Fruit fly (Drosophila melanogaster) whole organism, adult: ENCODE measurements around the gene Sema1a.

ENCODE experiments used
- CG11617 ChIP-seq: fragments of 200-800 bp; sonication (Bioruptor generic); optimal IDR thresholded peaks from 2 replicates; lab custom pipeline; 2017; ENCODE audit warnings: mild to moderate bottlenecking, missing biosample characterization, missing genetic modification reagents, missing genetic modification characterization
- CG12768 ChIP-seq: fragments of 200-800 bp; sonication (Bioruptor generic); optimal IDR thresholded peaks from 2 replicates; lab custom pipeline; 2017; ENCODE audit warnings: missing biosample characterization, missing genetic modification characterization, mild to moderate bottlenecking, moderate library complexity, missing genetic modification reagents
- CG14711 ChIP-seq: fragments of 200-800 bp; sonication (Bioruptor generic); optimal IDR thresholded peaks from 2 replicates; lab custom pipeline; 2018; ENCODE audit warnings: missing biosample characterization, mild to moderate bottlenecking, missing genetic modification characterization, moderate library complexity
- CG1620 ChIP-seq: fragments of 200-800 bp; sonication (Bioruptor generic); optimal IDR thresholded peaks from 2 replicates; lab custom pipeline; 2016; ENCODE audit warnings: missing biosample characterization, missing genetic modification characterization
- CG33017 ChIP-seq: fragments of 200-800 bp; sonication (Bioruptor generic); optimal IDR thresholded peaks from 2 replicates; lab custom pipeline; 2018; ENCODE audit warnings: missing biosample characterization, mild to moderate bottlenecking, missing genetic modification characterization, moderate library complexity
- CG5204 ChIP-seq: fragments of 200-800 bp; sonication (Bioruptor generic); optimal IDR thresholded peaks from 2 replicates; lab custom pipeline; 2016; ENCODE audit warnings: missing biosample characterization, missing genetic modification characterization
- CG7045 ChIP-seq: fragments of 200-800 bp; sonication (Bioruptor generic); optimal IDR thresholded peaks from 2 replicates; lab custom pipeline; 2017; ENCODE audit warnings: missing biosample characterization, mild to moderate bottlenecking, missing genetic modification characterization
- CG7101 ChIP-seq: fragments of 200-800 bp; sonication (Bioruptor generic); optimal IDR thresholded peaks from 2 replicates; lab custom pipeline; 2018; ENCODE audit warnings: missing biosample characterization, mild to moderate bottlenecking, missing genetic modification characterization, moderate library complexity
- Clk ChIP-seq: fragments of 200-800 bp; sonication (Bioruptor generic); optimal IDR thresholded peaks from 2 replicates; lab custom pipeline; 2017; ENCODE audit warnings: missing biosample characterization, missing genetic modification characterization
- Crg-1 ChIP-seq: fragments of 200-800 bp; sonication (Bioruptor generic); optimal IDR thresholded peaks from 2 replicates; lab custom pipeline; 2016; ENCODE audit warnings: missing biosample characterization, missing genetic modification characterization
- Hr96 ChIP-seq: fragments of 200-800 bp; sonication (Bioruptor generic); optimal IDR thresholded peaks from 2 replicates; lab custom pipeline; 2016; ENCODE audit warnings: missing biosample characterization, missing genetic modification characterization
- Mnt ChIP-seq: fragments of 200-800 bp; sonication (Bioruptor generic); optimal IDR thresholded peaks from 2 replicates; lab custom pipeline; 2016; ENCODE audit warnings: missing biosample characterization, mild to moderate bottlenecking, missing genetic modification characterization
- bab1 ChIP-seq: fragments of 200-800 bp; sonication (Bioruptor generic); optimal IDR thresholded peaks from 3 replicates; lab custom pipeline; 2019; ENCODE audit warnings: missing biosample characterization, mild to moderate bottlenecking, missing genetic modification characterization, moderate library complexity
- cic ChIP-seq: fragments of 200-800 bp; sonication (Bioruptor generic); optimal IDR thresholded peaks from 2 replicates; lab custom pipeline; 2017; ENCODE audit warnings: missing biosample characterization, mild to moderate bottlenecking, missing genetic modification characterization, moderate library complexity
- cnc ChIP-seq, 2 experiments: fragments of >200 bp; optimal IDR thresholded peaks; 2 replicates each; lab custom pipeline; 2017
- kay ChIP-seq: fragments of 200-800 bp; sonication (Bioruptor generic); peaks from one replicate; lab custom pipeline; 2016; ENCODE audit warnings: missing biosample characterization, missing genetic modification characterization, borderline replicate concordance
- ovo ChIP-seq: fragments of 200-800 bp; sonication (Bioruptor generic); optimal IDR thresholded peaks from 2 replicates; lab custom pipeline; 2016; ENCODE audit warnings: missing biosample characterization, missing genetic modification characterization
- pad ChIP-seq: fragments of 200-800 bp; sonication (Bioruptor generic); optimal IDR thresholded peaks from 3 replicates; lab custom pipeline; 2017; ENCODE audit warnings: missing biosample characterization, missing genetic modification characterization, mild to moderate bottlenecking, moderate library complexity, missing genetic modification reagents
- tj ChIP-seq: fragments of 200-800 bp; sonication (Bioruptor generic); optimal IDR thresholded peaks from 3 replicates; lab custom pipeline; 2017; ENCODE audit warnings: missing biosample characterization, mild to moderate bottlenecking, missing genetic modification characterization, moderate library complexity
- toe ChIP-seq: fragments of 200-800 bp; sonication (Bioruptor generic); optimal IDR thresholded peaks from 2 replicates; lab custom pipeline; 2016; ENCODE audit warnings: missing biosample characterization, missing genetic modification characterization

Gene Sema1a

dm6 chr2L:8544636-8545035 lies 2.7 kb downstream of the Sema1a start:
- TF ChIP-seq kay (no peak), Crg-1 (GFP tag; lab: Kevin White, UChicago) (no peak)

DNA sequence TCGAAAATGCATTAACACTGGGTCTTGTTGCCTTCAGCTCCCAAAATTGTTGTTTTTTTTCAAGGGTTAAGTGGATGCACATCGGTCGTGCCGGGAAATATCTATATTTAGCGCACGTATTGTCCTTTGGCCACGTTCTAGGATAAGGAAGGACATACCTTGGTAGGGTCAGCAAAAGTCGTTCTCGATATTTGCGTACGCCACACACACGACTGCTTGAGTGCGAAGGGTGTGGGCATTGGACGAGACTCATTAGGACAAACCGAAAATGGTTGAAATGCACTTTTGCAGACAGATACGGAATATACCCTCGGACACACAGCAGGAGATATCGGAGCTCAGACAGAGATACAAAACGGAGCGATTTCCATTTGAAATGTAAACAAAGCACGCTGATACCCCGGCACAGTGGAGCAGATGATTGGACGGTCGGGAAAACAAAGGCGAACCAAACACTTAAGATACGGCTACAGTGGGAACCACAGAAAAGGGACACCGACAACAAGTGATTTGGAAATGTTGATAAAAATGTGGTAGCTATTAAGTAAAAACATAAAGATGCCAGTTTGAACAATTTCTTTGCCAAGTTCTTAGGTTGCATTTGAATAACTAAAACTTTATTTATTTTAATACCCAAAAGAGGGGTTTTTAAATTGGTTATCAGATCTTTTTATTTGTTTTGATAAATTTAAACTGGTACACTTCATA lies 3.6 kb downstream of the Sema1a start:
- TF ChIP-seq toe (no peak), bab1 (GFP tag; lab: Kevin White, UChicago) (no peak), Clk (GFP tag; lab: Kevin White, UChicago) (no peak), CG33017 (tag; lab: Kevin White, UChicago) (no peak), CG7101 (tag; lab: Kevin White, UChicago) (no peak), cnc (optimal IDR thresholded peaks at IDR 0.05; lab: Kevin White, UChicago) (no peak), pad (GFP tag; lab: Kevin White, UChicago) (no peak), CG14711 (tag; lab: Kevin White, UChicago) (no peak), ovo (GFP tag; lab: Kevin White, UChicago) (no peak), Hr96 (no peak), tj (GFP tag; lab: Kevin White, UChicago) (no peak), CG7045 (GFP tag; lab: Kevin White, UChicago) (no peak), kay (no peak), Crg-1 (GFP tag; lab: Kevin White, UChicago) (no peak)

dm6 chr2L:8548118-8548517 lies 6.2 kb downstream of the Sema1a start:
- TF ChIP-seq CG5204 (no peak), Crg-1 (GFP tag; lab: Kevin White, UChicago) (no peak), cic (GFP tag; lab: Kevin White, UChicago) (no peak), cnc (optimal IDR thresholded peaks at IDR 0.05; lab: Kevin White, UChicago) (no peak)

dm6 chr2L:8552472-8552871 lies 10.5 kb downstream of the Sema1a start:
- TF ChIP-seq ovo (GFP tag; lab: Kevin White, UChicago) (no peak), CG12768 (no peak), CG7101 (tag; lab: Kevin White, UChicago) (no peak)

dm6 chr2L:8553789-8554626 lies 12.1 kb downstream of the Sema1a start:
- TF ChIP-seq CG14711 (tag; lab: Kevin White, UChicago): no peak
- TF ChIP-seq CG12768: no peak

DNA sequence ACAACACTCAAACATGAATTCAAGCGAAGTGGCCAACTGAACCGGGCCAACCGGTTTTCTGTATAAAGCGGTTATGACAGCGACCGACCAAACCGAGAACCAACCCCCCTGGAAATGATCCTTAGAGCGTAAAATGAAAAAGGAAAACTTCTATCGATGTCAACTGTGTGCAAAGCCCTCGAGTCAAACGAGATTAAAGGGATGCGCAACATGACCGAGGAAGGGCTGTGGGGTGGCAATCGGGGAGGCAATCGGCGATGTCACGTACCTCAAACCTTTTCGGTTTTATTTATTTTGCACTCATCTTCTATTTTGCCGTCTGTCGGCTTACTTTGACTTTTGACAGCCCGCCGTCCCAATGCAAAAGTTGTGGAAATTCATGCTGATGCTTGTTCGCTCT lies 14.3 kb downstream of the Sema1a start:
- no peak for TF ChIP-seq bab1 (GFP tag; lab: Kevin White, UChicago)
- no peak for TF ChIP-seq cnc (optimal IDR thresholded peaks at IDR 0.05; lab: Kevin White, UChicago)
- TF ChIP-seq toe: no peak
- no peak for TF ChIP-seq Crg-1 (GFP tag; lab: Kevin White, UChicago)
- TF ChIP-seq Hr96: no peak
- no peak for TF ChIP-seq CG12768
- no peak for TF ChIP-seq CG7101 (tag; lab: Kevin White, UChicago)
- no peak for TF ChIP-seq Clk (GFP tag; lab: Kevin White, UChicago)
- no peak for TF ChIP-seq ovo (GFP tag; lab: Kevin White, UChicago)
- no peak for TF ChIP-seq pad (GFP tag; lab: Kevin White, UChicago)
- TF ChIP-seq tj (GFP tag; lab: Kevin White, UChicago): no peak
- no peak for TF ChIP-seq Mnt
- no peak for TF ChIP-seq CG11617 (GFP tag; lab: Kevin White, UChicago)
- TF ChIP-seq kay: no peak
- TF ChIP-seq CG33017 (tag; lab: Kevin White, UChicago): no peak
- TF ChIP-seq CG5204: no peak

DNA sequence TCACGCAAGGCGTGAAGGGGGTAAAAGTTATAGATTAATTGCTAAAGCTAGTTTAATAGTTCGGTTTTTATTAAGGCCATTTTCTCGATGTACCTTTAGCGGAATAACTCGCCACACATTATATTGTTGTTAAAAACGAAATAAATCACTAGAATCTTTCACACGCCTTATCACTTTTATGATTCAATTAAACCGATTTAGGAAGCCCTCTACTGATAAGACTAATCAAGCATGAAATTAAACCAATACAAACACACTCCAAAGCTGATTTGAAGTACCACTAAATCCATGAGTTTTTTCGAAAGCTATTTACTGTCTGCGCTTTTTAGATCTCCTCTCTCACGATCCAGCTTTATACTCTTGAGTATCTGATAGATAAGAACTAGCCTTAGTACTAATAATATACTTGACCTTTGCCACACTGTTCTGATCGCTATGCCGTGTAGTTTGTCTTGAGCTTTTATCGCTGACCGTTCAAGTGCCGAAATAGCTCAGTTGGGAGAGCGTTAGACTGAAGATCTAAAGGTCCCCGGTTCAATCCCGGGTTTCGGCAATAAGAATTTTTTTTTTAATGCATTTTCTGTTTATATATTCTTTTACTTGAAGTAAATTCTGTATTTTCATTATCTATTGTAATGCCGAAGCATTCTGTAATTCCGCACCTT lies 28.6 kb downstream of the Sema1a start:
- TF ChIP-seq Hr96 (no peak), CG12768 (peak; percentile 38), Clk (GFP tag; lab: Kevin White, UChicago) (no peak), Crg-1 (GFP tag; lab: Kevin White, UChicago) (no peak), ovo (GFP tag; lab: Kevin White, UChicago) (no peak), CG14711 (tag; lab: Kevin White, UChicago) (no peak), CG7101 (tag; lab: Kevin White, UChicago) (peak; percentile 41), Mnt (no peak), CG7045 (GFP tag; lab: Kevin White, UChicago) (peak; percentile 39), bab1 (GFP tag; lab: Kevin White, UChicago) (no peak), cnc (optimal IDR thresholded peaks at IDR 0.05; lab: Kevin White, UChicago) (no peak), CG1620 (GFP tag; lab: Kevin White, UChicago) (no peak), tj (GFP tag; lab: Kevin White, UChicago) (no peak), CG5204 (no peak), cic (GFP tag; lab: Kevin White, UChicago) (peak; percentile 44), kay (peak; percentile 85), CG11617 (GFP tag; lab: Kevin White, UChicago) (no peak), CG33017 (tag; lab: Kevin White, UChicago) (no peak), pad (GFP tag; lab: Kevin White, UChicago) (peak; percentile 14), toe (no peak)
